Worm (Caenorhabditis elegans) whole organism, early embryonic: ENCODE measurements around the gene sre-9.

Experiments
- ama-1 ChIP-seq: fragments of 150-350 bp; optimal IDR thresholded peaks from 2 replicates; lab custom pipeline; 2014
- hmbx-1 ChIP-seq: sonication (generic microtip); optimal IDR thresholded peaks from 2 replicates; lab custom pipeline; 2016; ENCODE audit warnings: mild to moderate bottlenecking, missing genetic modification characterization, missing compliant biosample characterization
- hnd-1 ChIP-seq: sonication (generic microtip); optimal IDR thresholded peaks from 2 replicates; lab custom pipeline; 2016; ENCODE audit warnings: missing genetic modification characterization, missing compliant biosample characterization
- scrt-1 ChIP-seq: fragments of 200-800 bp; sonication (Bioruptor generic); IDR thresholded peaks from 2 replicates; pipeline ENCODE4 v1.3.6; 2022; ENCODE audit warnings: missing genetic modification characterization, missing compliant biosample characterization
- sea-1 ChIP-seq: fragments of 200-800 bp; sonication (Bioruptor generic); conservative IDR thresholded peaks from 2 replicates; pipeline ENCODE4 v1.3.6; 2022; ENCODE audit warnings: missing genetic modification characterization, missing compliant biosample characterization
- tbx-11 ChIP-seq: fragments of 200-800 bp; sonication (Bioruptor generic); IDR thresholded peaks from 2 replicates; pipeline ENCODE4 v1.3.6; 2022; ENCODE audit warnings: missing genetic modification characterization, missing compliant biosample characterization
- tbx-37 ChIP-seq: fragments of 200-800 bp; sonication (Bioruptor generic); conservative IDR thresholded peaks from 2 replicates; pipeline ENCODE4 v1.3.6; 2022; ENCODE audit warnings: missing genetic modification reagents, missing genetic modification characterization, missing compliant biosample characterization

- no peak for TF ChIP-seq ama-1 (lab: Kevin White, UChicago)
- no peak for TF ChIP-seq tbx-37 (GFP tag; lab: Robert Waterston, UW)
- no peak for TF ChIP-seq tbx-11 (GFP tag; lab: Robert Waterston, UW)
- no peak for TF ChIP-seq hnd-1 (tag; lab: Kevin White, UChicago)
- TF ChIP-seq sea-1 = no peak
- TF ChIP-seq scrt-1 (GFP tag; lab: Robert Waterston, UW) = no peak
- TF ChIP-seq hmbx-1 (tag; lab: Kevin White, UChicago) = no peak
Measured at ce11 chrV:3868905-3869304, 25.9 kb upstream of the sre-9 start, which contains the start of gene nhr-157.
